Fruit fly (Drosophila melanogaster) whole organism, wandering third instar larva: ENCODE measurements around the gene CG6118.

ENCODE experiments used
- Dfd ChIP-seq: fragments of >200 bp; optimal IDR thresholded peaks from 2 replicates; lab custom pipeline; 2017; ENCODE audit warnings: missing biosample characterization, missing genetic modification characterization
- Hnf4 ChIP-seq: fragments of 200-800 bp; sonication (Bioruptor generic); optimal IDR thresholded peaks from 2 replicates; lab custom pipeline; 2016; ENCODE audit warnings: missing biosample characterization, mild to moderate bottlenecking, missing genetic modification characterization
- OdsH ChIP-seq: fragments of 200-800 bp; sonication (Bioruptor generic); optimal IDR thresholded peaks from 2 replicates; lab custom pipeline; 2016; ENCODE audit warnings: missing biosample characterization, mild to moderate bottlenecking, missing genetic modification characterization
- Vsx2 ChIP-seq: fragments of 200-300, 225-300 bp; sonication (Bioruptor generic); optimal IDR thresholded peaks from 2 replicates; lab custom pipeline; 2018; ENCODE audit warnings: missing biosample characterization, missing genetic modification characterization; ENCODE audit not compliant: partially characterized antibody
- br ChIP-seq: fragments of 200-800 bp; sonication (Bioruptor generic); optimal IDR thresholded peaks from 2 replicates; lab custom pipeline; 2016; ENCODE audit warnings: missing biosample characterization, missing genetic modification characterization
- pan ChIP-seq: fragments of >200 bp; optimal IDR thresholded peaks from 2 replicates; lab custom pipeline; 2017

DNA sequence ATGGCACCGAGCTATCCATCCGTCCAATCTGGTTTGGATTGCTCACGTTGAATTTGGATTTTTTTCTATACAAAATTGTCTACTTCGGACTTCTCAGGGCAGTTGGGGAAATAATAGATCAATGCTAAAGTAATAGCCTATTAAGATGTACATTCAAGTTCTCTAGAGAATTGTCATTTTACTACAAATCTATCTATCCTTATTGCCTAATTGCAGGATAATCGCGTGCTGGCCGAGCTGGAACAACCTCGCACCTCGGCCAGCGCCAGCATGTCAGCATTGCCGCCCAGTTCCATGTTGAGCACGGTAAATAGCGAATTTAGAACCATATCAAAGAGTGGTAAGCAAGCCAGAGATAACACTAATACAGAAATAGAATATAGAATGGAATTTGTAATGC lies 51.7 kb downstream of the CG6118 start, which contains the start of gene h-cup:
- no peak for TF ChIP-seq Dfd (GFP tag; lab: Kevin White, UChicago)
- no peak for TF ChIP-seq br (GFP tag; lab: Kevin White, UChicago)
- no peak for TF ChIP-seq pan
- no peak for TF ChIP-seq Hnf4 (GFP tag; lab: Kevin White, UChicago)
- TF ChIP-seq OdsH: no peak
- TF ChIP-seq Vsx2 (GFP tag; lab: Kevin White, UChicago): no peak
